Worm (Caenorhabditis elegans) whole organism, L1 larva: Measurements from ENCODE around the gene F28C10.1.

ENCODE experiments used
- ama-1 ChIP-seq: fragments of 150-350 bp; optimal IDR thresholded peaks from 2 replicates; lab custom pipeline; 2014
- ceh-8 ChIP-seq: fragments of 200-800 bp; sonication (Bioruptor generic); optimal IDR thresholded peaks from 2 replicates; lab custom pipeline; 2018; ENCODE audit warnings: mild to moderate bottlenecking, missing genetic modification characterization, moderate library complexity, missing compliant biosample characterization
- ceh-82 ChIP-seq, 3 experiments: fragments of 150-350 bp in 1 of 3; sonication (generic microtip) in 2 of 3; optimal IDR thresholded peaks; 2 replicates each; lab custom pipeline; 2014 to 2017; ENCODE audit warnings: missing biosample characterization in 3 of 3, missing genetic modification characterization in 3 of 3
- fkh-10 ChIP-seq: sonication (generic microtip); optimal IDR thresholded peaks from 2 replicates; lab custom pipeline; 2017; ENCODE audit warnings: missing biosample characterization, missing genetic modification reagents, missing genetic modification characterization
- hlh-17 ChIP-seq: fragments of 200-800 bp; sonication (Bioruptor generic); optimal IDR thresholded peaks from 2 replicates; lab custom pipeline; 2018; ENCODE audit warnings: missing genetic modification characterization, mild to moderate bottlenecking, missing compliant biosample characterization, moderate library complexity, borderline replicate concordance
- jun-1 ChIP-seq: fragments of 150-350 bp; optimal IDR thresholded peaks from 2 replicates; lab custom pipeline; 2014; ENCODE audit warnings: missing biosample characterization, missing genetic modification reagents, missing genetic modification characterization
- mdl-1 ChIP-seq, 2 experiments: fragments of 150-350 bp; optimal IDR thresholded peaks; 2 replicates each; lab custom pipeline; 2014 to 2017; ENCODE audit warnings: missing biosample characterization in 2 of 2, missing genetic modification characterization in 2 of 2, inconsistent platforms in 1 of 2
- nhr-77 ChIP-seq: fragments of 150-350 bp; optimal IDR thresholded peaks from 2 replicates; lab custom pipeline; 2014; ENCODE audit warnings: missing biosample characterization, missing genetic modification characterization
- nhr-90 ChIP-seq: sonication (generic microtip); optimal IDR thresholded peaks from 2 replicates; lab custom pipeline; 2016; ENCODE audit warnings: mild to moderate bottlenecking, missing genetic modification characterization, missing compliant biosample characterization; ENCODE audit not compliant: poor library complexity
- skn-1 ChIP-seq: fragments of 150-350 bp; optimal IDR thresholded peaks from 2 replicates; lab custom pipeline; 2014; ENCODE audit warnings: missing biosample characterization, missing genetic modification characterization
- swsn-7 ChIP-seq: sonication (generic microtip); optimal IDR thresholded peaks from 2 replicates; lab custom pipeline; 2016; ENCODE audit warnings: missing genetic modification characterization, missing compliant biosample characterization
- tbx-2 ChIP-seq: sonication (generic microtip); optimal IDR thresholded peaks from 2 replicates; lab custom pipeline; 2016; ENCODE audit warnings: missing genetic modification characterization, missing compliant biosample characterization
- ztf-11 ChIP-seq, 2 experiments: sonication (generic microtip); optimal IDR thresholded peaks; 2 replicates each; lab custom pipeline; 2016 to 2017; ENCODE audit warnings: missing genetic modification characterization in 2 of 2, missing biosample characterization in 1 of 2, missing compliant biosample characterization in 1 of 2

DNA sequence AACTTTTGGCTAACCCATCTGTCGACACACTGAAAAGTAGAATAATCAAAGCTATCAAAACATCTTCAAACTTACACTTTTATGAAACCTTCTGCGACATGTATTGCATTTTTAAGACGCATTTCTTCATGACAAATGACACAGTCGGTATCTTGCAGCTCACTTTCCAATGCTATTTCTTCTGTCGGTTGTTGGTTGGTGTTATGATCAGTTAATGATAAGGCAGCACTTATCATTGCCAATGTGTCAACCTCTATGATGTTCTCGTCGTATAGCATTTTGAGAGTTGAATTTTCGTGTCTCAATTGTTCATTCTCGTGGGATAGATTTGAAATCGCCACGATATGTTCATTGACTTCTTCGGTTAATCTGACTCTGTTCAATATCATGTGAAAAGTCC lies 10.5 kb downstream of the F28C10.1 start:
- TF ChIP-seq jun-1, result no peak
- no peak for TF ChIP-seq skn-1 (tag; lab: Kevin White, UChicago)
- TF ChIP-seq fkh-10 (GFP tag; lab: Kevin White, UChicago), result no peak
- no peak for TF ChIP-seq ceh-82 (tag; optimal IDR thresholded peaks at IDR 0.05; lab: Kevin White, UChicago)
- TF ChIP-seq hlh-17 (GFP tag; lab: Kevin White, UChicago), result no peak
- no peak for TF ChIP-seq ama-1 (lab: Kevin White, UChicago)
- TF ChIP-seq nhr-90 (tag; lab: Kevin White, UChicago), result no peak
- no peak for TF ChIP-seq ztf-11 (tag; optimal IDR thresholded peaks at IDR 0.05; lab: Kevin White, UChicago)
- no peak for TF ChIP-seq tbx-2 (tag; lab: Kevin White, UChicago)
- TF ChIP-seq mdl-1 (tag; optimal IDR thresholded peaks at IDR 0.05; lab: Kevin White, UChicago), result no peak
- TF ChIP-seq swsn-7 (tag; lab: Kevin White, UChicago), result no peak
- TF ChIP-seq nhr-77 (tag; lab: Kevin White, UChicago), result no peak
- TF ChIP-seq ceh-8 (GFP tag; lab: Kevin White, UChicago), result no peak
